Worm (Caenorhabditis elegans) whole organism, mixed stage, embryonic: ENCODE measurements around the gene clc-19.

ENCODE experiments used
- M03D4.4 ChIP-seq: sonication (generic microtip); optimal IDR thresholded peaks from 2 replicates; lab custom pipeline; 2017; ENCODE audit warnings: mild to moderate bottlenecking, missing genetic modification characterization, missing compliant biosample characterization
- ceh-83 ChIP-seq: fragments of 200-800 bp; sonication (Bioruptor generic); optimal IDR thresholded peaks from 2 replicates; lab custom pipeline; 2018; ENCODE audit warnings: mild to moderate bottlenecking, missing genetic modification characterization, missing compliant biosample characterization
- elt-1 ChIP-seq: sonication (generic microtip); optimal IDR thresholded peaks from 2 replicates; lab custom pipeline; 2017; ENCODE audit warnings: missing genetic modification characterization, mild to moderate bottlenecking, missing compliant biosample characterization, antibody characterized with exemption, moderate library complexity, borderline replicate concordance; ENCODE audit not compliant: insufficient read depth
- elt-3 ChIP-seq: fragments of 150-350 bp; optimal IDR thresholded peaks from 2 replicates; lab custom pipeline; 2014; ENCODE audit warnings: missing biosample characterization, missing genetic modification characterization
- lin-32 ChIP-seq: fragments of 200-800 bp; sonication (Bioruptor generic); optimal IDR thresholded peaks from 2 replicates; lab custom pipeline; 2018; ENCODE audit warnings: mild to moderate bottlenecking, missing genetic modification characterization, missing compliant biosample characterization
- mab-5 ChIP-seq: fragments of 150-350 bp; optimal IDR thresholded peaks from 2 replicates; lab custom pipeline; 2014; ENCODE audit warnings: missing biosample characterization, missing genetic modification characterization
- mep-1 ChIP-seq: fragments of 150-350 bp; optimal IDR thresholded peaks from 2 replicates; lab custom pipeline; 2017; ENCODE audit warnings: missing biosample characterization, missing genetic modification reagents, missing genetic modification characterization, inconsistent platforms
- mls-2 ChIP-seq: sonication (generic microtip); optimal IDR thresholded peaks from 2 replicates; lab custom pipeline; 2016; ENCODE audit warnings: mild to moderate bottlenecking, missing genetic modification characterization, moderate library complexity, missing compliant biosample characterization
- nhr-2 ChIP-seq: fragments of 150-350 bp; optimal IDR thresholded peaks from 2 replicates; lab custom pipeline; 2014; ENCODE audit warnings: missing biosample characterization, missing genetic modification characterization
- nhr-76 ChIP-seq: sonication (generic microtip); optimal IDR thresholded peaks from 2 replicates; lab custom pipeline; 2017; ENCODE audit warnings: missing biosample characterization, missing genetic modification characterization
- sem-2 ChIP-seq: fragments of 200-800 bp; sonication (Bioruptor generic); optimal IDR thresholded peaks from 2 replicates; lab custom pipeline; 2018; ENCODE audit warnings: mild to moderate bottlenecking, missing genetic modification characterization, missing compliant biosample characterization
- unc-62 ChIP-seq: fragments of 150-350 bp; optimal IDR thresholded peaks from 2 replicates; lab custom pipeline; 2014; ENCODE audit warnings: missing biosample characterization, missing genetic modification reagents, missing genetic modification characterization
- zip-8 ChIP-seq: fragments of 150-350 bp; optimal IDR thresholded peaks from 2 replicates; lab custom pipeline; 2014; ENCODE audit warnings: missing biosample characterization, missing genetic modification characterization

Gene clc-19

ce11 chrIII:832855-833504 lies 40.4 kb downstream of the clc-19 start, which contains the start of gene zip-2:
TSS of gene zip-2 (plus strand) at chrIII:832982.
- TF ChIP-seq unc-62 (GFP tag; lab: Kevin White, UChicago) = no peak
- TF ChIP-seq elt-3 (tag; lab: Kevin White, UChicago) = no peak
- TF ChIP-seq M03D4.4 (tag; lab: Kevin White, UChicago) = no peak

ce11 chrIII:831961-832360 lies 41.4 kb downstream of the clc-19 start, which contains the start of gene ceeh-1:
TSS of gene ceeh-1 (minus strand) at chrIII:832277.
- TF ChIP-seq mls-2 (tag; lab: Kevin White, UChicago) (no peak), nhr-76 (tag; lab: Kevin White, UChicago) (no peak), mep-1 (tag; lab: Kevin White, UChicago) (no peak), elt-1 (tag; lab: Kevin White, UChicago) (no peak), ceh-83 (GFP tag; lab: Kevin White, UChicago) (no peak), sem-2 (GFP tag; lab: Kevin White, UChicago) (no peak), nhr-2 (tag; lab: Kevin White, UChicago) (no peak), lin-32 (GFP tag; lab: Kevin White, UChicago) (no peak)

- TF ChIP-seq mep-1 (tag; lab: Kevin White, UChicago) = no peak
- no peak for TF ChIP-seq mab-5 (tag; lab: Kevin White, UChicago)
- TF ChIP-seq zip-8 (tag; lab: Kevin White, UChicago) = no peak
Measured at ce11 chrIII:825256-825655, 48.1 kb downstream of the clc-19 start.
